Worm (Caenorhabditis elegans) whole organism, early embryonic: Measurements from ENCODE around the gene gkow-1.

Experiments used
- B0310.2 ChIP-seq: sonication (generic microtip); optimal IDR thresholded peaks from 2 replicates; lab custom pipeline; 2016; ENCODE audit warnings: mild to moderate bottlenecking, missing genetic modification characterization, missing compliant biosample characterization
- F13C5.2 ChIP-seq: sonication (generic microtip); optimal IDR thresholded peaks from 2 replicates; lab custom pipeline; 2017; ENCODE audit warnings: mild to moderate bottlenecking, missing genetic modification characterization, inconsistent platforms, missing compliant biosample characterization
- aly-1 ChIP-seq: sonication (generic microtip); optimal IDR thresholded peaks from 2 replicates; lab custom pipeline; 2016; ENCODE audit warnings: missing genetic modification characterization, missing compliant biosample characterization
- ama-1 ChIP-seq: fragments of 150-350 bp; optimal IDR thresholded peaks from 2 replicates; lab custom pipeline; 2014
- ceh-13 ChIP-seq: fragments of 200-800 bp; sonication (Bioruptor generic); optimal IDR thresholded peaks from 2 replicates; lab custom pipeline; 2018; ENCODE audit warnings: mild to moderate bottlenecking, missing genetic modification characterization, missing compliant biosample characterization
- ceh-36 ChIP-seq: sonication (generic microtip); optimal IDR thresholded peaks from 2 replicates; lab custom pipeline; 2016; ENCODE audit warnings: missing genetic modification characterization, inconsistent platforms, missing compliant biosample characterization
- ets-7 ChIP-seq: sonication (generic microtip); optimal IDR thresholded peaks from 2 replicates; lab custom pipeline; 2016; ENCODE audit warnings: missing genotype, missing genetic modification characterization, missing compliant biosample characterization
- flt-1 ChIP-seq: fragments of 200-800 bp; sonication (Bioruptor generic); IDR thresholded peaks from 2 replicates; pipeline ENCODE4 v1.3.6; 2022; ENCODE audit warnings: missing genetic modification characterization, missing compliant biosample characterization
- hmbx-1 ChIP-seq: sonication (generic microtip); optimal IDR thresholded peaks from 2 replicates; lab custom pipeline; 2016; ENCODE audit warnings: mild to moderate bottlenecking, missing genetic modification characterization, missing compliant biosample characterization
- hmg-4 ChIP-seq: fragments of 200-800 bp; sonication (Bioruptor generic); optimal IDR thresholded peaks from 2 replicates; lab custom pipeline; 2018; ENCODE audit warnings: mild to moderate bottlenecking, missing genetic modification characterization, missing compliant biosample characterization
- hnd-1 ChIP-seq: sonication (generic microtip); optimal IDR thresholded peaks from 2 replicates; lab custom pipeline; 2016; ENCODE audit warnings: missing genetic modification characterization, missing compliant biosample characterization
- pes-1 ChIP-seq: fragments of 200-800 bp; sonication (Bioruptor generic); IDR thresholded peaks from 2 replicates; pipeline ENCODE4 v1.3.6; 2022; ENCODE audit warnings: missing genetic modification reagents, missing genetic modification characterization, missing compliant biosample characterization
- scrt-1 ChIP-seq: fragments of 200-800 bp; sonication (Bioruptor generic); IDR thresholded peaks from 2 replicates; pipeline ENCODE4 v1.3.6; 2022; ENCODE audit warnings: missing genetic modification characterization, missing compliant biosample characterization
- sea-1 ChIP-seq: fragments of 200-800 bp; sonication (Bioruptor generic); conservative IDR thresholded peaks from 2 replicates; pipeline ENCODE4 v1.3.6; 2022; ENCODE audit warnings: missing genetic modification characterization, missing compliant biosample characterization
- tbx-11 ChIP-seq: fragments of 200-800 bp; sonication (Bioruptor generic); IDR thresholded peaks from 2 replicates; pipeline ENCODE4 v1.3.6; 2022; ENCODE audit warnings: missing genetic modification characterization, missing compliant biosample characterization
- tbx-37 ChIP-seq: fragments of 200-800 bp; sonication (Bioruptor generic); conservative IDR thresholded peaks from 2 replicates; pipeline ENCODE4 v1.3.6; 2022; ENCODE audit warnings: missing genetic modification reagents, missing genetic modification characterization, missing compliant biosample characterization
- tra-4 ChIP-seq: sonication (generic microtip); optimal IDR thresholded peaks from 2 replicates; lab custom pipeline; 2017; ENCODE audit warnings: missing genetic modification characterization, missing compliant biosample characterization

Gene gkow-1

ce11 chrIV:10382894-10383293 is 25.0 kb downstream of the gkow-1 start:
- TF ChIP-seq ama-1 (no peak), B0310.2 (tag; lab: Kevin White, UChicago) (no peak), tbx-11 (GFP tag; lab: Robert Waterston, UW) (no peak), ceh-36 (tag; lab: Kevin White, UChicago) (no peak), hmbx-1 (tag; lab: Kevin White, UChicago) (no peak), pes-1 (no peak), hmg-4 (GFP tag; lab: Kevin White, UChicago) (no peak), tbx-37 (no peak), hnd-1 (tag; lab: Kevin White, UChicago) (no peak), ceh-13 (GFP tag; lab: Kevin White, UChicago) (no peak), aly-1 (tag; lab: Kevin White, UChicago) (no peak), tra-4 (tag; lab: Kevin White, UChicago) (no peak), flt-1 (no peak), F13C5.2 (tag; lab: Kevin White, UChicago) (no peak), scrt-1 (no peak)

- TF ChIP-seq B0310.2 (tag; lab: Kevin White, UChicago): no peak
- no peak for TF ChIP-seq tbx-37
Observed at ce11 chrIV:10387113-10387512, 29.2 kb downstream of the gkow-1 start, which contains the start of gene nfu-1. Gene nfu-1 (plus strand): TSS chrIV:10387413.

- TF ChIP-seq aly-1 (tag; lab: Kevin White, UChicago) (no peak), hmg-4 (GFP tag; lab: Kevin White, UChicago) (no peak), pes-1 (no peak), F13C5.2 (tag; lab: Kevin White, UChicago) (no peak), sea-1 (GFP tag; lab: Robert Waterston, UW) (no peak), scrt-1 (no peak)
Observed at ce11 chrIV:10388263-10388662, 30.3 kb downstream of the gkow-1 start, which contains the start of gene R10H10.3. Gene R10H10.3 (plus strand): TSS chrIV:10388505.

- no peak for TF ChIP-seq ama-1
- TF ChIP-seq ceh-13 (GFP tag; lab: Kevin White, UChicago): no peak
- TF ChIP-seq hmg-4 (GFP tag; lab: Kevin White, UChicago): no peak
- TF ChIP-seq scrt-1: no peak
- TF ChIP-seq ets-7 (tag; lab: Kevin White, UChicago): no peak
- TF ChIP-seq hnd-1 (tag; lab: Kevin White, UChicago): no peak
- TF ChIP-seq tra-4 (tag; lab: Kevin White, UChicago): no peak
- TF ChIP-seq pes-1: no peak
- no peak for TF ChIP-seq sea-1 (GFP tag; lab: Robert Waterston, UW)
- TF ChIP-seq ceh-36 (tag; lab: Kevin White, UChicago): no peak
- no peak for TF ChIP-seq aly-1 (tag; lab: Kevin White, UChicago)
- TF ChIP-seq tbx-37: no peak
- no peak for TF ChIP-seq tbx-11 (GFP tag; lab: Robert Waterston, UW)
- TF ChIP-seq F13C5.2 (tag; lab: Kevin White, UChicago): no peak
- TF ChIP-seq B0310.2 (tag; lab: Kevin White, UChicago): no peak
- no peak for TF ChIP-seq hmbx-1 (tag; lab: Kevin White, UChicago)
- TF ChIP-seq flt-1: no peak
Observed at ce11 chrIV:10391827-10392226, 33.9 kb downstream of the gkow-1 start, which contains the start of gene spe-26. Gene spe-26 (minus strand): TSS chrIV:10391927.

- no peak for TF ChIP-seq sea-1 (GFP tag; lab: Robert Waterston, UW)
- no peak for TF ChIP-seq B0310.2 (tag; lab: Kevin White, UChicago)
- TF ChIP-seq tbx-11 (GFP tag; lab: Robert Waterston, UW): no peak
- no peak for TF ChIP-seq tra-4 (tag; lab: Kevin White, UChicago)
- TF ChIP-seq scrt-1: no peak
- no peak for TF ChIP-seq flt-1
- no peak for TF ChIP-seq hnd-1 (tag; lab: Kevin White, UChicago)
- TF ChIP-seq ets-7 (tag; lab: Kevin White, UChicago): no peak
- TF ChIP-seq F13C5.2 (tag; lab: Kevin White, UChicago): no peak
- TF ChIP-seq hmg-4 (GFP tag; lab: Kevin White, UChicago): no peak
- no peak for TF ChIP-seq hmbx-1 (tag; lab: Kevin White, UChicago)
- no peak for TF ChIP-seq pes-1
- no peak for TF ChIP-seq aly-1 (tag; lab: Kevin White, UChicago)
- TF ChIP-seq tbx-37: no peak
- TF ChIP-seq ama-1: no peak
- no peak for TF ChIP-seq ceh-13 (GFP tag; lab: Kevin White, UChicago)
- no peak for TF ChIP-seq ceh-36 (tag; lab: Kevin White, UChicago)
Observed at ce11 chrIV:10394858-10395257, 36.9 kb downstream of the gkow-1 start, which contains the start of gene R10H10.4. Gene R10H10.4 (minus strand): TSS chrIV:10394958.

ce11 chrIV:10396827-10397226 is 38.9 kb downstream of the gkow-1 start:
- TF ChIP-seq ceh-13 (GFP tag; lab: Kevin White, UChicago) (no peak), F13C5.2 (tag; lab: Kevin White, UChicago) (no peak), tra-4 (tag; lab: Kevin White, UChicago) (no peak), sea-1 (GFP tag; lab: Robert Waterston, UW) (no peak), tbx-37 (no peak), ceh-36 (tag; lab: Kevin White, UChicago) (no peak), tbx-11 (GFP tag; lab: Robert Waterston, UW) (no peak), aly-1 (tag; lab: Kevin White, UChicago) (no peak), scrt-1 (no peak), flt-1 (no peak), hmbx-1 (tag; lab: Kevin White, UChicago) (no peak), ama-1 (no peak), hnd-1 (tag; lab: Kevin White, UChicago) (no peak), B0310.2 (tag; lab: Kevin White, UChicago) (no peak), ets-7 (tag; lab: Kevin White, UChicago) (no peak), pes-1 (no peak)

- TF ChIP-seq hmg-4 (GFP tag; lab: Kevin White, UChicago) (no peak), F13C5.2 (tag; lab: Kevin White, UChicago) (no peak)
Observed at ce11 chrIV:10398244-10398643, 40.3 kb downstream of the gkow-1 start.
